Worm (Caenorhabditis elegans): ENCODE measurements around the gene bus-5.

DNA sequence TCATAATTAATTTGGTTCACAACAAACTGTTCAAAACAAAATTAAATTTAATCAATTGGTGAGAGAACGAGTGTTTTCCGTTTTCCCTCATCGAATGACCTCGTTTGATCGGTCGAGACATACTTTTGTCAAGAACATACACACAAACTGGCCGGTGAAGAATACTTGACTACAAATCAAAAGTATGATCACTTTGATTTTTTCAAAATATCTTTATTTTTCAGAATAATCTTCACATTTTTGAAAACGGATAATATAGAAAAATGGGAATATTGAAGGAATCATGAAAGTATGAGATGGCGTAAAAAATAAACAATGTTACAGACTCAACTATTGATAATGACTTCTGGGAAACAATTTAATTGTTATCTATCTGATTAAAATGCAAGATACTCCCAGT, 5.3 kb upstream of the bus-5 start, which contains the start of gene swip-10:
- TF ChIP-seq pha-4 (tag; optimal IDR thresholded peaks at IDR 0.05) (no peak), unc-62 (GFP tag; optimal IDR thresholded peaks at IDR 0.05) (no peak), nfya-1 (tag; optimal IDR thresholded peaks at IDR 0.05; ENCODE audit: borderline replicate concordance, insufficient read depth) (no peak), B0336.3 (GFP tag; IDR thresholded peaks at IDR 0.05) (no peak), mel-28 (tag; optimal IDR thresholded peaks at IDR 0.05; ENCODE audit: borderline replicate concordance) (no peak), egrh-3 (GFP tag; IDR thresholded peaks at IDR 0.05) (no peak), T26A5.8 (tag; optimal IDR thresholded peaks at IDR 0.05) (no peak), fkh-3 (tag; optimal IDR thresholded peaks at IDR 0.05) (no peak)
